Fruit fly (Drosophila melanogaster) whole organism, wandering third instar larva: ENCODE data around the gene CG13032.

Source experiments
- CG32264 ChIP-seq: fragments of 200-800 bp; sonication (Bioruptor generic); optimal IDR thresholded peaks from 2 replicates; lab custom pipeline; 2016; ENCODE audit warnings: missing biosample characterization, missing genetic modification characterization
- CG9705 ChIP-seq: fragments of 200-800 bp; sonication (Bioruptor generic); optimal IDR thresholded peaks from 2 replicates; lab custom pipeline; 2018; ENCODE audit warnings: missing biosample characterization, mild to moderate bottlenecking, missing genetic modification characterization
- CrebA ChIP-seq: fragments of 200-800 bp; sonication (Bioruptor generic); optimal IDR thresholded peaks from 2 replicates; lab custom pipeline; 2016; ENCODE audit warnings: missing biosample characterization, mild to moderate bottlenecking, missing genetic modification characterization, borderline replicate concordance
- Dfd ChIP-seq: fragments of >200 bp; optimal IDR thresholded peaks from 2 replicates; lab custom pipeline; 2017; ENCODE audit warnings: missing biosample characterization, missing genetic modification characterization
- Dif ChIP-seq: fragments of 200-275, 200-300 bp; sonication (Bioruptor generic); optimal IDR thresholded peaks from 2 replicates; lab custom pipeline; 2018; ENCODE audit warnings: missing biosample characterization, missing genetic modification characterization; ENCODE audit not compliant: partially characterized antibody
- HLH106 ChIP-seq: fragments of 200-800 bp; optimal IDR thresholded peaks from 3 replicates; lab custom pipeline; 2019; ENCODE audit warnings: missing biosample characterization, mild to moderate bottlenecking, missing genetic modification characterization, moderate library complexity
- Hnf4 ChIP-seq: fragments of 200-800 bp; sonication (Bioruptor generic); optimal IDR thresholded peaks from 2 replicates; lab custom pipeline; 2016; ENCODE audit warnings: missing biosample characterization, mild to moderate bottlenecking, missing genetic modification characterization
- Hr78 ChIP-seq: fragments of >200 bp; optimal IDR thresholded peaks from 2 replicates; lab custom pipeline; 2017; ENCODE audit warnings: missing biosample characterization, missing genetic modification characterization
- Hr83 ChIP-seq: fragments of 200-300 bp; sonication (Bioruptor generic); optimal IDR thresholded peaks from 2 replicates; lab custom pipeline; 2016; ENCODE audit warnings: missing biosample characterization, mild to moderate bottlenecking, missing genetic modification characterization, moderate library complexity; ENCODE audit not compliant: poor library complexity, severe bottlenecking
- Myc ChIP-seq: fragments of >200 bp; optimal IDR thresholded peaks from 2 replicates; lab custom pipeline; 2017
- N ChIP-seq: fragments of >200 bp; optimal IDR thresholded peaks from 2 replicates; lab custom pipeline; 2018; ENCODE audit warnings: missing biosample characterization, missing external identifiers, missing genetic modification characterization
- OdsH ChIP-seq: fragments of 200-800 bp; sonication (Bioruptor generic); optimal IDR thresholded peaks from 2 replicates; lab custom pipeline; 2016; ENCODE audit warnings: missing biosample characterization, mild to moderate bottlenecking, missing genetic modification characterization
- Rel ChIP-seq, 2 experiments: fragments of 200-800 bp; sonication (Bioruptor generic) in 1 of 2; optimal IDR thresholded peaks; 2 replicates in 1 of 2; 3 replicates in 1 of 2; lab custom pipeline; 2016 to 2019; ENCODE audit warnings: mild to moderate bottlenecking in 2 of 2, missing biosample characterization in 2 of 2, missing genetic modification characterization in 2 of 2, moderate library complexity in 1 of 2
- Sp1 ChIP-seq: fragments of 200-800 bp; sonication (Bioruptor generic); optimal IDR thresholded peaks from 3 replicates; lab custom pipeline; 2019; ENCODE audit warnings: missing biosample characterization, mild to moderate bottlenecking, missing genetic modification characterization, moderate library complexity
- Vsx2 ChIP-seq: fragments of 200-300, 225-300 bp; sonication (Bioruptor generic); optimal IDR thresholded peaks from 2 replicates; lab custom pipeline; 2018; ENCODE audit warnings: missing biosample characterization, missing genetic modification characterization; ENCODE audit not compliant: partially characterized antibody
- dl ChIP-seq, 2 experiments: fragments of 175-275, 200-275 bp in 1 of 2; fragments of 200-275 bp in 1 of 2; sonication (Bioruptor generic); optimal IDR thresholded peaks; lab custom pipeline; 2018; ENCODE audit warnings: mild to moderate bottlenecking in 2 of 2, missing biosample characterization in 2 of 2, missing genetic modification characterization in 2 of 2, moderate library complexity in 2 of 2; ENCODE audit not compliant: partially characterized antibody in 2 of 2, insufficient read depth in 1 of 2
- dmrt93B ChIP-seq: fragments of 200-800 bp; sonication (Bioruptor generic); optimal IDR thresholded peaks from 2 replicates; lab custom pipeline; 2018; ENCODE audit warnings: missing biosample characterization, mild to moderate bottlenecking, missing genetic modification characterization
- dsf ChIP-seq: sonication (Bioruptor generic); optimal IDR thresholded peaks from 2 replicates; lab custom pipeline; 2016; ENCODE audit warnings: missing biosample characterization, missing genetic modification characterization, borderline replicate concordance
- ey ChIP-seq: fragments of 200-800 bp; sonication (Bioruptor generic); optimal IDR thresholded peaks from 2 replicates; lab custom pipeline; 2016; ENCODE audit warnings: missing biosample characterization, missing genetic modification characterization
- fru ChIP-seq: fragments of 200-800 bp; sonication (Bioruptor generic); optimal IDR thresholded peaks from 3 replicates; lab custom pipeline; 2016; ENCODE audit warnings: missing biosample characterization, mild to moderate bottlenecking, missing genetic modification characterization
- h ChIP-seq: fragments of 200-800 bp; sonication (Bioruptor generic); optimal IDR thresholded peaks from 3 replicates; lab custom pipeline; 2016; ENCODE audit warnings: missing biosample characterization, mild to moderate bottlenecking, missing genetic modification characterization
- jim ChIP-seq: fragments of 175-275, 200-325 bp; sonication (Bioruptor generic); optimal IDR thresholded peaks from 2 replicates; lab custom pipeline; 2016; ENCODE audit warnings: missing biosample characterization, mild to moderate bottlenecking, missing genetic modification characterization
- lola ChIP-seq: fragments of >200 bp; optimal IDR thresholded peaks from 2 replicates; lab custom pipeline; 2017; ENCODE audit warnings: missing biosample characterization, missing genetic modification characterization
- pan ChIP-seq: fragments of >200 bp; optimal IDR thresholded peaks from 2 replicates; lab custom pipeline; 2017
- psq ChIP-seq: fragments of 200-800 bp; sonication (Bioruptor generic); optimal IDR thresholded peaks from 3 replicates; lab custom pipeline; 2017; ENCODE audit warnings: missing biosample characterization, mild to moderate bottlenecking, missing genetic modification characterization, moderate library complexity
- rgr ChIP-seq: fragments of 200-800 bp; sonication (Bioruptor generic); optimal IDR thresholded peaks from 3 replicates; lab custom pipeline; 2016; ENCODE audit warnings: missing biosample characterization, mild to moderate bottlenecking, missing genetic modification characterization
- sage ChIP-seq: fragments of 200-800 bp; sonication (Bioruptor generic); optimal IDR thresholded peaks from 2 replicates; lab custom pipeline; 2016; ENCODE audit warnings: missing biosample characterization, mild to moderate bottlenecking, missing genetic modification characterization

Gene CG13032

dm6 chr3L:16670882-16671675 is 2.7 kb upstream of the CG13032 start:
- TF ChIP-seq ey, result no peak
- TF ChIP-seq Rel (GFP tag; optimal IDR thresholded peaks at IDR 0.05; lab: Kevin White, UChicago), result no peak
- peak; percentile 85 for TF ChIP-seq Rel (tag; optimal IDR thresholded peaks at IDR 0.05; lab: Kevin White, UChicago)
- no peak for TF ChIP-seq dmrt93B (GFP tag; lab: Kevin White, UChicago)
- no peak for TF ChIP-seq Dif

- TF ChIP-seq dl (GFP tag; optimal IDR thresholded peaks at IDR 0.05; lab: Kevin White, UChicago; ENCODE audit: insufficient read depth in 1 of 2, partially characterized antibody in 2 of 2) (no peak), Dfd (peak; percentile 98)
Observed at dm6 chr3L:16679492-16680120, 5.8 kb downstream of the CG13032 start.

- TF ChIP-seq h (GFP tag; lab: Kevin White, UChicago) (peak; percentile 23), Vsx2 (GFP tag; lab: Kevin White, UChicago) (no peak), Rel (GFP tag; optimal IDR thresholded peaks at IDR 0.05; lab: Kevin White, UChicago) (no peak), Rel (tag; optimal IDR thresholded peaks at IDR 0.05; lab: Kevin White, UChicago) (peak; percentile 94), CrebA (peak; percentile 63)
- TF ChIP-seq, all 38 proteins: peak for 3
Observed at dm6 chr3L:16682371-16682770, 8.6 kb downstream of the CG13032 start.

DNA sequence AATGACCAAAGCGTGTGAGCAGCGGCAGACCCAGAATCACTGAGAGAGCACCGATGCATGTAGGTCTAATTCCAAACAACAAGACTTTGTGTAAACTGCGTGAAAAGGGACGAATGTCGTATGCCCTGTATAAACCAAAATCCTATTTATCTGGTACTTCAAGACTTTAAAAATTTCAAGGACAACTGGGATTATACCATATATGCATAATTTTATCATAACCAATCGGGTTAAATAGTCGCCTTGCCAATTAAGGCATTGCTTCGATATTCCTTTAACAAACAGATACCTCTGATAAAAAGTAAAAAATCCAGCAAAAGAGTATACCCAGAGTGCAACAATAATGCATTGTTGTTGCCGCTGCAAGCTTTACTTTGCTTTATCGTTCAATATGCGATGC is 9.2 kb downstream of the CG13032 start:
- no peak for TF ChIP-seq Myc (lab: Kevin White, UChicago)
- no peak for TF ChIP-seq lola (GFP tag; lab: Kevin White, UChicago)
- TF ChIP-seq psq, result no peak
- no peak for TF ChIP-seq CG9705 (GFP tag; lab: Kevin White, UChicago)
- no peak for TF ChIP-seq sage (GFP tag; lab: Kevin White, UChicago)
- TF ChIP-seq Hr83 (GFP tag; lab: Kevin White, UChicago), result no peak
- TF ChIP-seq CrebA, result no peak
- TF ChIP-seq Hnf4, result no peak
- no peak for TF ChIP-seq dsf
- no peak for TF ChIP-seq HLH106
- TF ChIP-seq h (GFP tag; lab: Kevin White, UChicago), result no peak
- no peak for TF ChIP-seq fru (GFP tag; lab: Kevin White, UChicago)

DNA sequence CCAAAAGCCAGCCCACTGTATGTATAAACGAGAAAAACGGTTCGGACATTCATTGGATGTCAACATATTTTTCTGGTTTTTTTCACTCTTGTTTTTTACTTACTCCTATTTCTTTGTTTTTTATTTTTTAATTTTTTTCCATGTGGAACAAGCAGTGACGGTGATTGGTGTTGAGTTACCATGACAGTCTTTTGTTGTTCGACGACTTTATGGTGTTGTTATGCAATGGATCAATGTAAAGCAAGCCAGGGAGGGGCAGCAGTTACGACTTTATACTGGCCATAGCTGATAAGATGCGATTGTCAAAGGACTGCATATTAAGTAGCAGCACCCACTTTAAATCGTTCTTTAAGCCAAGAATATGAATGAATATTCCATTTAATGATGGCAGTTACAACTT is 15.7 kb downstream of the CG13032 start:
- no peak for TF ChIP-seq sage (GFP tag; lab: Kevin White, UChicago)
- no peak for TF ChIP-seq jim (GFP tag; lab: Kevin White, UChicago)
- TF ChIP-seq Sp1, result no peak
- no peak for TF ChIP-seq dl (GFP tag; optimal IDR thresholded peaks at IDR 0.05; lab: Kevin White, UChicago; ENCODE audit: insufficient read depth in 1 of 2, partially characterized antibody in 2 of 2)
- TF ChIP-seq lola (GFP tag; lab: Kevin White, UChicago), result no peak
- no peak for TF ChIP-seq Hr78 (GFP tag; lab: Kevin White, UChicago)
- TF ChIP-seq Rel (GFP tag; optimal IDR thresholded peaks at IDR 0.05; lab: Kevin White, UChicago), result no peak
- TF ChIP-seq Rel (tag; optimal IDR thresholded peaks at IDR 0.05; lab: Kevin White, UChicago), result no peak
- no peak for TF ChIP-seq pan (lab: Kevin White, UChicago)
- no peak for TF ChIP-seq N (GFP tag; lab: Kevin White, UChicago)
- TF ChIP-seq CG32264, result no peak
- no peak for TF ChIP-seq rgr (GFP tag; lab: Kevin White, UChicago)

DNA sequence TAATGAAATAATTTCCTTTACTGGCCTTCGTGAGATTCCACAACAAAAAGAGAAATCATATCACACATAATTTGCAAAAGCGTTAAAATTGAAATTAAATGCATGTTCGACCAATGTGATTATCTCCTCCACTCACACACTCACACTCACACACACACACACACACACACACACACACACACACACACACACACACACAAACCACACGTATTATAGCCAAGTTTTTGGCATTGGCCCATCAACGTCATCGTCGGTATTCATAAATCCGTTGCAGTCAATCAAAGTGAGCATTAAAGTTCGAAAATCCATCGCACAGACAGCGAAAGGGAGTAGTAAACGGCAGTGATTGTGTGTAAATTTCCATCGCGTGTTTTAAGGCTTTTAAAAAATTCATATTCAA is 16.3 kb downstream of the CG13032 start:
- TF ChIP-seq Dfd (peak; percentile 85), CrebA (no peak), dl (GFP tag; optimal IDR thresholded peaks at IDR 0.05; lab: Kevin White, UChicago; ENCODE audit: insufficient read depth in 1 of 2, partially characterized antibody in 2 of 2) (no peak), OdsH (GFP tag; lab: Kevin White, UChicago) (no peak)
